Fruit fly (Drosophila melanogaster): ENCODE results near the gene CG32318.

The CG32318 gene

dm6 chr3L:1269013-1269412 is 22.3 kb upstream of the CG32318 start:
- TF ChIP-seq Crg-1 (GFP tag; optimal IDR thresholded peaks at IDR 0.05) (no peak), ovo (GFP tag; optimal IDR thresholded peaks at IDR 0.05) (no peak), cnc (optimal IDR thresholded peaks at IDR 0.05) (no peak), Clk (GFP tag; optimal IDR thresholded peaks at IDR 0.05) (no peak), kay (GFP tag; ENCODE audit: borderline replicate concordance) (no peak), CG7101 (tag; optimal IDR thresholded peaks at IDR 0.05) (no peak), cic (GFP tag; optimal IDR thresholded peaks at IDR 0.05) (no peak), CG11617 (GFP tag; optimal IDR thresholded peaks at IDR 0.05) (no peak), Mnt (GFP tag; optimal IDR thresholded peaks at IDR 0.05) (no peak), CG12768 (GFP tag; optimal IDR thresholded peaks at IDR 0.05) (no peak), Hr96 (GFP tag; optimal IDR thresholded peaks at IDR 0.05) (no peak), CG5204 (GFP tag; optimal IDR thresholded peaks at IDR 0.05) (no peak), CG7045 (GFP tag; optimal IDR thresholded peaks at IDR 0.05) (no peak), CG14711 (tag; optimal IDR thresholded peaks at IDR 0.05) (no peak), CG33017 (tag; optimal IDR thresholded peaks at IDR 0.05) (no peak), CG1620 (GFP tag; optimal IDR thresholded peaks at IDR 0.05) (no peak), bab1 (GFP tag; optimal IDR thresholded peaks at IDR 0.05) (no peak), tj (GFP tag; optimal IDR thresholded peaks at IDR 0.05) (no peak)

- TF ChIP-seq Crg-1 (GFP tag; optimal IDR thresholded peaks at IDR 0.05) (no peak), kay (GFP tag; ENCODE audit: borderline replicate concordance) (peak; percentile 34)
These were observed 18.8 kb upstream of the CG32318 start for dm6 chr3L:1265423-1266002.

dm6 chr3L:1264998-1265397 is 18.3 kb upstream of the CG32318 start:
- TF ChIP-seq CG7045 (GFP tag; optimal IDR thresholded peaks at IDR 0.05) (no peak), CG11617 (GFP tag; optimal IDR thresholded peaks at IDR 0.05) (no peak), cic (GFP tag; optimal IDR thresholded peaks at IDR 0.05) (no peak), ovo (GFP tag; optimal IDR thresholded peaks at IDR 0.05) (no peak), Clk (GFP tag; optimal IDR thresholded peaks at IDR 0.05) (no peak), Mnt (GFP tag; optimal IDR thresholded peaks at IDR 0.05) (no peak), CG12768 (GFP tag; optimal IDR thresholded peaks at IDR 0.05) (no peak), kay (GFP tag; ENCODE audit: borderline replicate concordance) (no peak), Crg-1 (GFP tag; optimal IDR thresholded peaks at IDR 0.05) (no peak), tj (GFP tag; optimal IDR thresholded peaks at IDR 0.05) (no peak), CG14711 (tag; optimal IDR thresholded peaks at IDR 0.05) (no peak), cnc (optimal IDR thresholded peaks at IDR 0.05) (no peak), CG1620 (GFP tag; optimal IDR thresholded peaks at IDR 0.05) (no peak), Hr96 (GFP tag; optimal IDR thresholded peaks at IDR 0.05) (no peak), bab1 (GFP tag; optimal IDR thresholded peaks at IDR 0.05) (no peak), CG7101 (tag; optimal IDR thresholded peaks at IDR 0.05) (no peak)

DNA sequence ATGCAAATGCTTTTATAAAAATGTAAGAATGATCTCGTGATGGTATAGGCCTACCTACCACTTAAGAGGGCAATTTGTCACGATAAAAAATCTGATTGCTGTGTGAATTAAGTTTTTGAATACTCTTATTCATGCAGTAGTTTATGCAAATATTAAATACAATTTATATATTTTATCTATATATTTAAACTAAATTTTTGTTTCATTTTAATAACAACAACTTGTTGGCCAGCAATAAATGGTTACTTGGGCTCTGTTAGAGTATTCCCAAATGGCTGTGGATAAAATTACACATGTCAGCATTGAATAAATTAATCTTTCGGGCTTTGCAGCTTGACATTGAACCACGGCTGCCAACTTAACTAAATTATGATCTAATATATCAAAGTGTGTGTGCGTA is 11.8 kb upstream of the CG32318 start:
- TF ChIP-seq tj (GFP tag; optimal IDR thresholded peaks at IDR 0.05), result no peak
- no peak for TF ChIP-seq cnc (optimal IDR thresholded peaks at IDR 0.05)
- no peak for TF ChIP-seq CG7101 (tag; optimal IDR thresholded peaks at IDR 0.05)
- TF ChIP-seq Clk (GFP tag; optimal IDR thresholded peaks at IDR 0.05), result no peak
- TF ChIP-seq cic (GFP tag; optimal IDR thresholded peaks at IDR 0.05), result no peak
- no peak for TF ChIP-seq CG11617 (GFP tag; optimal IDR thresholded peaks at IDR 0.05)
- TF ChIP-seq pad (GFP tag; optimal IDR thresholded peaks at IDR 0.05), result no peak
- TF ChIP-seq CG5204 (GFP tag; optimal IDR thresholded peaks at IDR 0.05), result no peak

dm6 chr3L:1256061-1256780 is 9.5 kb upstream of the CG32318 start, which contains the start of gene tfc:
tfc (plus strand) TSS chr3L:1256449.
- TF ChIP-seq CG7101 (tag; optimal IDR thresholded peaks at IDR 0.05) (no peak), Crg-1 (GFP tag; optimal IDR thresholded peaks at IDR 0.05) (no peak), toe (GFP tag; optimal IDR thresholded peaks at IDR 0.05) (no peak), pad (GFP tag; optimal IDR thresholded peaks at IDR 0.05) (no peak), cnc (optimal IDR thresholded peaks at IDR 0.05) (no peak), CG7045 (GFP tag; optimal IDR thresholded peaks at IDR 0.05) (no peak), kay (GFP tag; ENCODE audit: borderline replicate concordance) (no peak), tj (GFP tag; optimal IDR thresholded peaks at IDR 0.05) (no peak), CG33017 (tag; optimal IDR thresholded peaks at IDR 0.05) (no peak)

DNA sequence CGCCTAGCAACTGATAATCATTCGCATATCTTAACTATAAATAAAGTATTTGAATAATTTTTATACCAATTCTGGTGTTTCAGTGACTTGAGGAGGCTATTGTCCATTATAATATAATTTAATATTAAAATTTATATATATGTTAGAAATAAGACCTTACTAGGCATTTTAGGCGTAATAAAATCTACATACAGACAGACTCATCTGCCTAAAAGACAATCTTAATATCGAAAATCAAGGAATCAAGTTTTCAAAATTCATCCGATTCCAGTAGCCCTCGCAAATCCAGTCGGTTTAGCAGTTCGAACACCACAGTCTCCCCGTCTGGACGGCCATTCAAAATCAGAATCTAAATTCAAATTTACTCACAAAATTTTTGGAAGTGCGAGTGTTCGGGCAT is 5.0 kb upstream of the CG32318 start, which contains the start of the genes CG9130 and CG9133:
Gene CG9130 (plus strand): TSS at position 301 of the 400 bp plus-strand sequence.
Gene CG9133 (plus strand): TSS at position 301 of the 400 bp plus-strand sequence.
- TF ChIP-seq cic (GFP tag; optimal IDR thresholded peaks at IDR 0.05) (no peak), Clk (GFP tag; optimal IDR thresholded peaks at IDR 0.05) (no peak), ovo (GFP tag; optimal IDR thresholded peaks at IDR 0.05) (no peak), CG1620 (GFP tag; optimal IDR thresholded peaks at IDR 0.05) (no peak), Hr96 (GFP tag; optimal IDR thresholded peaks at IDR 0.05) (no peak), Crg-1 (GFP tag; optimal IDR thresholded peaks at IDR 0.05) (no peak), tj (GFP tag; optimal IDR thresholded peaks at IDR 0.05) (no peak), CG33017 (tag; optimal IDR thresholded peaks at IDR 0.05) (no peak), cnc (optimal IDR thresholded peaks at IDR 0.05) (no peak), pad (GFP tag; optimal IDR thresholded peaks at IDR 0.05) (no peak), CG11617 (GFP tag; optimal IDR thresholded peaks at IDR 0.05) (no peak), CG12768 (GFP tag; optimal IDR thresholded peaks at IDR 0.05) (no peak), kay (GFP tag; ENCODE audit: borderline replicate concordance) (no peak), CG5204 (GFP tag; optimal IDR thresholded peaks at IDR 0.05) (no peak), CG7045 (GFP tag; optimal IDR thresholded peaks at IDR 0.05) (no peak), toe (GFP tag; optimal IDR thresholded peaks at IDR 0.05) (no peak)

Measured in whole organism, adult.